Worm (Caenorhabditis elegans) whole organism, dauer: Measurements from ENCODE around the gene nspg-5.

Source experiments
- unc-62 ChIP-seq: sonication (generic microtip); optimal IDR thresholded peaks from 2 replicates; lab custom pipeline; 2017; ENCODE audit warnings: missing biosample characterization, missing genetic modification reagents, missing genetic modification characterization

nspg-5 gene

ce11 chrX:2981715-2982114, at the start of gene nspg-5:
nspg-5 (plus strand) TSS chrX:2982015.
- no peak for TF ChIP-seq unc-62

DNA sequence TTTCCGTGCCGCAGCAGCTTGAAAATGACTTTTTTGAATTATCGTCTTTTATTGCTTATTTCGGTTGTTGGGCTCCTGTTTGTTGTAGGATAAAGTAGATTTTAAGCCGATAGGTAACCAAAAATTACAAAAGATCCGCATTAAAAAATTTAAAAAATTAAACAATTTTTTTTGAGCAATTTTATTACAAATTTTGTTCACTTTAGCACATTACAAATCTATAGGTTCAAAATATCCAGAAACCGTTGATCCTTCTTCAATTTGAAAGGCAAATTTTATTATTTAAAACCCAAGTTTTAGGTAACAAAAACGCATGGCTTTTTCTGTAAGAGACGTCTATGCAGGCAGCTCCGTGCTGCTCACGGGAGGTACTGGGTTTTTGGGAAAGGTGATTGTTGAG, 48.8 kb upstream of the nspg-5 start, which contains the start of gene fard-1:
Gene fard-1 (plus strand): TSS at position 301 of the 400 bp plus-strand sequence.
- no peak for TF ChIP-seq unc-62

DNA sequence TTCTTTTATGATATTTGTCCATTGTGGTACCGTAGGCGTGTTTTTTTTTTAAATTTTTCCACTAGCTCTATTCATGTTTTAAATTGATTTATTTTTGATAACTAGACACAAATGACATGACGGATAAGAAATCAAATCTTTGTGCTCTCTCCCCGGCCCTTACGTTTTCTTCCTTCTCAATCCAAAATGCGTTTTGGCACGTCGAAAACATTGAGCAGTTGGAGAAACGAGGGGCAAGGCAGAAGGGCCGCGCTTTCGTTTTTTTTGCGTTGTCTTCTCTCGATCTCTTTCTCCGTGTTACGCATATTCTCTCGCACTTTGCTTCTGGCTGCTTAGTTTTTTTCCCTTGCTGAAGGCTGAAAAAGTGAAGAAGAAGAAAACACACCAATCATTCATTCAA, 42.7 kb upstream of the nspg-5 start:
- no peak for TF ChIP-seq unc-62

- no peak for TF ChIP-seq unc-62
Observed at ce11 chrX:2939526-2939925, 42.3 kb upstream of the nspg-5 start.

DNA sequence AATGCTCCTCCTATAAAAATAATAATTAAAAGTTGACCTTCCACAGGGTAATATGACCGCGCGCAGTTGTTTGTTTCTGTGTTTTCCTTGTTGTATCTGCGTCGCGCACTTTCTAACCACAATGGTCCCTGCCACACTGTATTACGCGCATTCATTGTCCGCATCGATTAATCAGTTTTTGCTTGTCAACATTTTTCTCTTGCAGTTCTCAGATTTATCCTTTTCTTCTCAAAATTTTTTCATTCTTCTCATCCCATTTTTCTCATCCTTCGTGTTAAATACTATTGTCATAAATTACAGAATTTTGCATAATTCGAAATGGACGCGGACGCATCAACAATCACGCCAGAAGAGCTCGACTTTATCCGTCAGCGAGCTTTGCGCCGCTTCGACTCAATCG, 41.2 kb upstream of the nspg-5 start, which contains the start of gene pfk-1.1:
Gene pfk-1.1 (plus strand): TSS at position 301 of the 400 bp plus-strand sequence.
- TF ChIP-seq unc-62 = no peak

- no peak for TF ChIP-seq unc-62
Observed at ce11 chrX:2942327-2942726, 39.5 kb upstream of the nspg-5 start.

DNA sequence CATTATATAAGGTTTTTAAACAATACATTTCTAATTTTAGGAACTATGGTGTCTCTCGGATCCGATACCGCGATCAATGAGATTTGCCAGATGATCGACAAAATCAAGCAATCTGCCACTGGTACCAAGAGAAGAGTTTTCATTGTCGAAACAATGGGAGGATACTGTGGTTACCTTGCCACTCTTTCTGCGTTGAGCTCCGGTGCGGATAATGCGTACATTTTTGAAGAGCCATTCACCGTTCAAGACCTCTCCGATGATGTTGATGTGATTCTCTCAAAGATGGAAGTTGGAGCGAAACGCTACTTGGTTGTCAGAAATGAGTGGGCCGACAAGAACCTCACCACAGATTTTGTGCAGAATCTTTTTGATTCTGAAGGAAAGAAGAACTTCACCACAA, 38.2 kb upstream of the nspg-5 start:
- TF ChIP-seq unc-62 = no peak

- no peak for TF ChIP-seq unc-62
Observed at ce11 chrX:2945950-2946349, 35.9 kb upstream of the nspg-5 start.

ce11 chrX:2946508-2947005, 35.3 kb upstream of the nspg-5 start, which contains the start of the genes Y41G9A.10 and Y41G9A.5:
Y41G9A.10 (minus strand) TSS chrX:2946558.
Y41G9A.5 (plus strand) TSS chrX:2946667.
- TF ChIP-seq unc-62 = no peak

DNA sequence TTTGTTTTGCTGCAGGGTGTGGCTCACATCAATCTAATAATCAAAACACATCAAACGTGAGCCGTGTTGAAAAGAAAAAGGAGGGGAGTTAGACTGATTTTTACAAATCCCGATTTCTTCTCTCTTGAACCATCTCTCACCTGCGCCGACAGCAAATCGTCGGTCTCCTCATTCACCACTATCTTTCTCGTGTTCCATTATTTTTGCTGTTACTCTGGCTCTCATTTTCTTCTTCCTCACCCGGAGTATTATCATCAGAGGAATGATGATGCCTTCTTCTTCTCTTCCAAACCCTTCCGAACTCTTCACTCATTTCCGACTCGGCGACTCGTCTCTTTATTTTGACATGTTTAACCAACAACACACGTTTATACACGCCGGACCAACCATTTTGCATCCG, 31.6 kb upstream of the nspg-5 start:
- no peak for TF ChIP-seq unc-62

- no peak for TF ChIP-seq unc-62
Observed at ce11 chrX:2953522-2954032, 28.2 kb upstream of the nspg-5 start.

- no peak for TF ChIP-seq unc-62
Observed at ce11 chrX:2955628-2956027, 26.2 kb upstream of the nspg-5 start.

ce11 chrX:2957446-2957985, 24.3 kb upstream of the nspg-5 start, which contains the start of gene gbb-1:
gbb-1 (plus strand) TSS chrX:2957935.
- TF ChIP-seq unc-62 = no peak

- TF ChIP-seq unc-62 = no peak
Observed at ce11 chrX:2960703-2961102, 21.1 kb upstream of the nspg-5 start.

- no peak for TF ChIP-seq unc-62
Observed at ce11 chrX:2966252-2966651, 15.6 kb upstream of the nspg-5 start.

ce11 chrX:2969447-2969989, 12.3 kb upstream of the nspg-5 start:
- no peak for TF ChIP-seq unc-62

DNA sequence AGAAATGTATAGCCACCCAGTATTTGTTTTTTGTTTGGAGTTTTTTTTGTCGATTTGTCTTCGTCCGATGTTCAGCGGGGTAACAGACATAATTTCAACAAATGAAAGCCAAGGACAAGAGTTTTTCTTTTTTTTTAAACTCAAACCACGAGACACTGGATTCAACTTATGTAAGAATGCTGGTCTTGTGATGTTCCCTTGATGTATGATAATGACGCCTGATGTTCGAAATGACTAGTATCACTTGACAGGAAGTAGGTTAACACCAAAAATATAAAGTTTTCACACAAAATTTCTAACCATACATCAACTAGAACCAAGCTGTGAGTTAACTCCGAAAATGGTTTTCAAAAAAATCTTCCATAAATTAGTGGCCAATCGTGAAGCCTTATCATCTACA, 11.6 kb upstream of the nspg-5 start:
- no peak for TF ChIP-seq unc-62

DNA sequence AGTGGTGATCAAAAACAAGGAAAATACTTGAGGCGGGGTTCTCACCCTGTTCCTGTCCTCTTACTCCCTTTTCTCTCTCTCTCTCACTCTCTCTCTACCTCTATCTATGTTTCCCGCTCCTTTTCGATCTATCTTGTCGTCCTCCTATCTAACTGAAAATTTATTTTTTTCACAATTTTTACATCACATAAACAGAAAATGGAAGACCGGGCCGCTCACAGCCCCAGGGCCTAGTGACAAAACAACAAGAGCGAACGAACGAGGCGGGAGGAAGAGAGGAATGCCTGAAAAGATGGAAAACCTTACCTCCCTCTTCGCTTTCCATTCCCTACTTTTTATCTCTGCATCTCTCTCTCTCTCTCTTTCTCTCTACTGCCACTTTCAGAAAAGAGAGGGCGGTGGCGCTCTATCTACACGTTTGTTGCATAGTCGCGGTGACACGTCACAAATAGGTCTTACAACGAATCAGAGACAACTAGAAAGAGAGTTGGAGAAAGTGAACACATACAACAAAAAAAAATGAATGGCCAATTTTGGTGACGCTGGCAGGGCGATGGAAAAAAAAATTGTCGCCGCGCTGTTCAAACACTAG, 10.9 kb upstream of the nspg-5 start:
- no peak for TF ChIP-seq unc-62
